Worm (Caenorhabditis elegans) whole organism, L4 larva: ENCODE data around the gene F36H5.17.

Experiments used
- nhr-237 ChIP-seq: sonication (generic microtip); optimal IDR thresholded peaks from 2 replicates; lab custom pipeline; 2017; ENCODE audit warnings: missing biosample characterization, missing genetic modification characterization
- nhr-48 ChIP-seq: sonication (generic microtip); optimal IDR thresholded peaks from 2 replicates; lab custom pipeline; 2016; ENCODE audit warnings: mild to moderate bottlenecking, missing genetic modification characterization, missing compliant biosample characterization
- nhr-77 ChIP-seq: fragments of 150-350 bp; optimal IDR thresholded peaks from 2 replicates; lab custom pipeline; 2014; ENCODE audit warnings: missing biosample characterization, missing genetic modification characterization
- ztf-11 ChIP-seq: fragments of 150-350 bp; optimal IDR thresholded peaks from 2 replicates; lab custom pipeline; 2014; ENCODE audit warnings: missing biosample characterization, missing genetic modification characterization

DNA sequence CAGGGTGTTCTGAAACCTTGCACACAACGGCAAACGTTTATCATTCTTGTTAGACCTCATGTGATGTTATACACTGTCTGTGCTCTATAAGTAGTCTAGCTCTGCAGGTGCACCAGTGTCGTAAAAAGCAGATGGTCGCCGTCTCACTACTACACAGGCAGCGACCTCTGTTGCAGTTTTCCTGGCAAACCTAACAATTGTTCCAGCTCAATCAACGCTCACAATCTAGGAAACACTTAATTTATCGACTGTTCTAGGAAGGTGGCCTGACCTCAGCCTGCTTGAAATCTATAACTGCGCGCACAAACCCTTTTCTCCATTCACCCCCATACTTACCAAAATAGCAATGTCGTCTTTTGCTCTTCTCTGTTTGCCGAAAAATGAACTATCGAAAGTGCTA lies 31.7 kb downstream of the F36H5.17 start, which contains the start of gene fbxb-11:
- TF ChIP-seq nhr-77 (tag; lab: Kevin White, UChicago) (no peak), nhr-237 (tag; lab: Kevin White, UChicago) (no peak), nhr-48 (tag; lab: Kevin White, UChicago) (no peak), ztf-11 (tag; lab: Kevin White, UChicago) (no peak)
